Worm (Caenorhabditis elegans) whole organism, young adult: ENCODE measurements around the gene W03C9.2.

Experiments used
- atf-7 ChIP-seq: sonication (generic microtip); optimal IDR thresholded peaks from 2 replicates; lab custom pipeline; 2017; ENCODE audit warnings: mild to moderate bottlenecking, missing genetic modification characterization, missing compliant biosample characterization
- egrh-3 ChIP-seq: fragments of 200-800 bp; sonication (Bioruptor generic); IDR thresholded peaks from 2 replicates; pipeline ENCODE4 v1.3.6; 2022; ENCODE audit warnings: missing genetic modification reagents, missing genetic modification characterization, missing compliant biosample characterization
- lir-1 ChIP-seq: fragments of 200-800 bp; sonication (Bioruptor generic); conservative IDR thresholded peaks from 2 replicates; pipeline ENCODE4 v1.3.6; 2022; ENCODE audit warnings: missing genetic modification reagents, missing genetic modification characterization, missing compliant biosample characterization
- snpc-4 ChIP-seq, 5 experiments: fragments of 150-350 bp in 1 of 5; sonication (generic microtip) in 4 of 5; optimal IDR thresholded peaks; 2 replicates each; lab custom pipeline; 2014 to 2018; ENCODE audit warnings: missing genetic modification characterization in 5 of 5, missing biosample characterization in 3 of 5, antibody characterized with exemption in 2 of 5, mild to moderate bottlenecking in 2 of 5, missing compliant biosample characterization in 2 of 5, missing genotype in 2 of 5, moderate library complexity in 2 of 5, missing genetic modification reagents in 1 of 5

DNA sequence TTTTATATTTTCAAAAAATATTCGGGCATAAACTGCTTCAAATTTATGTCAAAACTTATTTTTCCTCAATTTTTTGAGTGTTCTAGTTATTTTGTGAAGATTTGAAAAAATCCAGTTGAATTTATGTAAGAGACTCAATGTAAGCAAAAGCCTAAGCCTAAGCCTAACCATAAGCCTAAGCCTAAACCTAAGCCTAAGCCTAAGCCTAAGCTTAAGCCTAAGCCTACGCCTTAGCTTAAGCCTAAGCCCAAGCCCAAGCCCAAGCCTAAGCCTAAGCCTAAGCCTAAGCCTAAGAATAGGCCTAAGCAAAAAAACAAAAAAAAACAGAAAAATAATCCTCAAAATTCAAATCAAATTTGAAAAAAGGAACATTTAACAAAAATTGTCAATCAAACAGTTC, 32.0 kb upstream of the W03C9.2 start:
- TF ChIP-seq egrh-3, result no peak
- TF ChIP-seq snpc-4 (GFP tag; optimal IDR thresholded peaks at IDR 0.05; lab: Kevin White, UChicago), result no peak
- TF ChIP-seq snpc-4 (tag; optimal IDR thresholded peaks at IDR 0.05; lab: Kevin White, UChicago), result no peak
- TF ChIP-seq lir-1, result no peak
- no peak for TF ChIP-seq atf-7 (tag; lab: Kevin White, UChicago)
